Worm (Caenorhabditis elegans): ENCODE data around the gene C09G1.5.

DNA sequence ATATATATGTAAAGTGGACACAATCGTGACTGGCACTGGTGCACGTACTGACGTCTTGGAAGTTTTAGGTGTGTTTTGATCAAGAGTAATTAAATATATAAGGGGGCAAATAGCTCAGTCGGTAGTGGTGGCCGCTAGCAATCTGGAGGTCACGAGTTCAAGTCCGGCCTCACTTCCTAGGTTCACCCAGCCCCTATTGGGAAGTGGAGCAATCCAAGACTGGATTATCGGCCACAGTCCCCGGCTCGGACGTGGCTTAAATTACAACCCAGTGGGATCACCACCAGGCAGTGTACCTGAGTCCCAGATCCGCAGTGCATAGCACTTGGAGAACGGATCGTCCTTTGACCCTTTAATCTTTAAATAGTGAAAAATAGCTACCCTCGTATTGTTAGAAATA lies 38.3 kb downstream of the C09G1.5 start:
- TF ChIP-seq unc-62 (GFP tag; optimal IDR thresholded peaks at IDR 0.05) (no peak), flh-1 (GFP tag; optimal IDR thresholded peaks at IDR 0.05) (no peak), nhr-28 (tag; optimal IDR thresholded peaks at IDR 0.05) (no peak), nhr-2 (tag; optimal IDR thresholded peaks at IDR 0.05) (no peak), sem-2 (GFP tag; optimal IDR thresholded peaks at IDR 0.05) (no peak), ztf-11 (tag; optimal IDR thresholded peaks at IDR 0.05) (no peak), bed-3 (GFP tag; optimal IDR thresholded peaks at IDR 0.05) (no peak)

Measured in whole organism, mixed stage, embryonic.